Worm (Caenorhabditis elegans) whole organism, L4 larva: ENCODE measurements around the gene C10A4.3.

Experiments
- T20F7.1 ChIP-seq: fragments of 200-800 bp; sonication (Bioruptor generic); optimal IDR thresholded peaks from 2 replicates; lab custom pipeline; 2018; ENCODE audit warnings: mild to moderate bottlenecking, missing genetic modification characterization, missing compliant biosample characterization
- Y105C5A.15 ChIP-seq: fragments of 200-800 bp; sonication (Bioruptor generic); IDR thresholded peaks from 2 replicates; pipeline ENCODE4 v1.3.6; 2022; ENCODE audit warnings: missing genetic modification characterization, missing compliant biosample characterization
- Y5F2A.4 ChIP-seq: fragments of 200-800 bp; sonication (Bioruptor generic); optimal IDR thresholded peaks from 2 replicates; lab custom pipeline; 2018; ENCODE audit warnings: mild to moderate bottlenecking, missing genetic modification characterization, missing compliant biosample characterization
- Y75B8A.6 ChIP-seq: fragments of 200-800 bp; sonication (Bioruptor generic); IDR thresholded peaks from 2 replicates; pipeline ENCODE4 v1.3.6; 2022; ENCODE audit warnings: missing genetic modification reagents, missing genetic modification characterization, missing compliant biosample characterization
- aha-1 ChIP-seq: fragments of 150-350 bp; peaks from one replicate; lab custom pipeline; 2014; ENCODE audit warnings: missing biosample characterization, missing genetic modification characterization
- aly-2 ChIP-seq: sonication (generic microtip); optimal IDR thresholded peaks from 2 replicates; lab custom pipeline; 2018; ENCODE audit warnings: missing biosample characterization, missing genetic modification characterization
- ama-1 ChIP-seq: fragments of 150-350 bp; optimal IDR thresholded peaks from 2 replicates; lab custom pipeline; 2014; ENCODE audit warnings: inconsistent platforms, mixed read lengths
- arid-1 ChIP-seq: fragments of 200-800 bp; sonication (Bioruptor generic); conservative IDR thresholded peaks from 2 replicates; pipeline ENCODE4 v1.3.6; 2022; ENCODE audit warnings: missing genetic modification reagents, missing genetic modification characterization, missing compliant biosample characterization
- ceh-44 ChIP-seq: fragments of 200-800 bp; sonication (Bioruptor generic); IDR thresholded peaks from 2 replicates; pipeline ENCODE4 v1.3.6; 2022; ENCODE audit warnings: missing genetic modification reagents, missing genetic modification characterization, missing compliant biosample characterization
- dve-1 ChIP-seq: sonication (generic microtip); optimal IDR thresholded peaks from 2 replicates; lab custom pipeline; 2017; ENCODE audit warnings: antibody characterized with exemption, mild to moderate bottlenecking, missing genetic modification characterization, missing compliant biosample characterization; ENCODE audit not compliant: insufficient read depth
- hlh-11 ChIP-seq: fragments of 200-800 bp; sonication (Bioruptor generic); optimal IDR thresholded peaks from 2 replicates; lab custom pipeline; 2018; ENCODE audit warnings: mild to moderate bottlenecking, missing genetic modification characterization, missing compliant biosample characterization
- hlh-30 ChIP-seq: sonication (generic microtip); optimal IDR thresholded peaks from 2 replicates; lab custom pipeline; 2017; ENCODE audit warnings: antibody characterized with exemption, mild to moderate bottlenecking, missing genetic modification characterization, missing compliant biosample characterization; ENCODE audit not compliant: insufficient read depth
- hmg-1.1 ChIP-seq: fragments of 200-800 bp; sonication (Bioruptor generic); IDR thresholded peaks from 2 replicates; pipeline ENCODE4 v1.3.6; 2022; ENCODE audit warnings: missing genetic modification reagents, missing genetic modification characterization, missing compliant biosample characterization
- lin-13 ChIP-seq: fragments of 150-350 bp; optimal IDR thresholded peaks from 2 replicates; lab custom pipeline; 2014; ENCODE audit warnings: missing biosample characterization, missing genetic modification reagents, missing genetic modification characterization
- mes-2 ChIP-seq: sonication (generic microtip); optimal IDR thresholded peaks from 2 replicates; lab custom pipeline; 2016; ENCODE audit warnings: missing genotype, mild to moderate bottlenecking, missing genetic modification characterization, missing compliant biosample characterization; ENCODE audit not compliant: poor library complexity, severe bottlenecking
- mxl-2 ChIP-seq: fragments of 200-800 bp; sonication (Bioruptor generic); conservative IDR thresholded peaks from 2 replicates; pipeline ENCODE4 v1.3.6; 2022; ENCODE audit warnings: missing genetic modification reagents, missing genetic modification characterization, missing compliant biosample characterization
- nhr-237 ChIP-seq: sonication (generic microtip); optimal IDR thresholded peaks from 2 replicates; lab custom pipeline; 2017; ENCODE audit warnings: missing biosample characterization, missing genetic modification characterization
- nhr-25 ChIP-seq: sonication (generic microtip); optimal IDR thresholded peaks from 2 replicates; lab custom pipeline; 2017; ENCODE audit warnings: missing genetic modification characterization, mild to moderate bottlenecking, missing compliant biosample characterization, antibody characterized with exemption, moderate library complexity, borderline replicate concordance; ENCODE audit not compliant: insufficient read depth
- nhr-42 ChIP-seq: fragments of 200-800 bp; sonication (Bioruptor generic); IDR thresholded peaks from 2 replicates; pipeline ENCODE4 v1.3.6; 2022; ENCODE audit warnings: missing genetic modification characterization, missing compliant biosample characterization
- nhr-48 ChIP-seq: sonication (generic microtip); optimal IDR thresholded peaks from 2 replicates; lab custom pipeline; 2016; ENCODE audit warnings: mild to moderate bottlenecking, missing genetic modification characterization, missing compliant biosample characterization
- nhr-76 ChIP-seq: fragments of 150-350 bp; optimal IDR thresholded peaks from 2 replicates; lab custom pipeline; 2014; ENCODE audit warnings: missing biosample characterization, missing genetic modification characterization
- php-3 ChIP-seq: fragments of 200-800 bp; sonication (Bioruptor generic); IDR thresholded peaks from 2 replicates; pipeline ENCODE4 v1.3.6; 2022; ENCODE audit warnings: missing genetic modification reagents, missing genetic modification characterization, missing compliant biosample characterization
- saeg-2 ChIP-seq: fragments of 200-800 bp; sonication (Bioruptor generic); IDR thresholded peaks from 2 replicates; pipeline ENCODE4 v1.3.6; 2022; ENCODE audit warnings: missing genetic modification reagents, missing genetic modification characterization, missing compliant biosample characterization
- set-16 ChIP-seq: fragments of 200-800 bp; sonication (Bioruptor generic); IDR thresholded peaks from 2 replicates; pipeline ENCODE4 v1.3.6; 2022; ENCODE audit warnings: missing genetic modification reagents, missing genetic modification characterization, missing compliant biosample characterization
- snpc-1.2 ChIP-seq: fragments of 200-800 bp; sonication (Bioruptor generic); IDR thresholded peaks from 2 replicates; pipeline ENCODE4 v1.3.6; 2022; ENCODE audit warnings: missing genetic modification reagents, missing genetic modification characterization, missing compliant biosample characterization
- spr-3 ChIP-seq: fragments of 200-800 bp; sonication (Bioruptor generic); optimal IDR thresholded peaks from 2 replicates; lab custom pipeline; 2018; ENCODE audit warnings: mild to moderate bottlenecking, missing genetic modification characterization, missing compliant biosample characterization
- unc-130 ChIP-seq: sonication (generic microtip); optimal IDR thresholded peaks from 2 replicates; lab custom pipeline; 2016; ENCODE audit warnings: missing genetic modification reagents, missing genetic modification characterization, missing compliant biosample characterization
- unc-39 ChIP-seq: sonication (generic microtip); optimal IDR thresholded peaks from 2 replicates; lab custom pipeline; 2017; ENCODE audit warnings: missing biosample characterization, missing genetic modification characterization
- unc-62 ChIP-seq, 3 experiments: fragments of 150-350 bp in 1 of 3; sonication (generic microtip); optimal IDR thresholded peaks in 2 of 3; peaks in 1 of 3; 1 replicate in 1 of 3; 2 replicates in 2 of 3; lab custom pipeline; 2014 to 2017; ENCODE audit warnings: missing biosample characterization in 3 of 3, missing genetic modification characterization in 3 of 3, missing genetic modification reagents in 3 of 3, missing genotype in 1 of 3
- zag-1 ChIP-seq: fragments of 150-350 bp; optimal IDR thresholded peaks from 2 replicates; lab custom pipeline; 2014; ENCODE audit warnings: missing biosample characterization, missing genetic modification characterization
- zfp-2 ChIP-seq: sonication (generic microtip); optimal IDR thresholded peaks from 2 replicates; lab custom pipeline; 2016; ENCODE audit warnings: mild to moderate bottlenecking, missing genetic modification characterization, missing compliant biosample characterization
- zip-2 ChIP-seq: fragments of 150-350 bp; optimal IDR thresholded peaks from 2 replicates; lab custom pipeline; 2014; ENCODE audit warnings: missing biosample characterization, missing genetic modification characterization
- ztf-11 ChIP-seq: fragments of 150-350 bp; optimal IDR thresholded peaks from 2 replicates; lab custom pipeline; 2014; ENCODE audit warnings: missing biosample characterization, missing genetic modification characterization
- ztf-7 ChIP-seq: fragments of 150-350 bp; optimal IDR thresholded peaks from 2 replicates; lab custom pipeline; 2014; ENCODE audit warnings: missing biosample characterization, missing genetic modification characterization

C10A4.3 gene

DNA sequence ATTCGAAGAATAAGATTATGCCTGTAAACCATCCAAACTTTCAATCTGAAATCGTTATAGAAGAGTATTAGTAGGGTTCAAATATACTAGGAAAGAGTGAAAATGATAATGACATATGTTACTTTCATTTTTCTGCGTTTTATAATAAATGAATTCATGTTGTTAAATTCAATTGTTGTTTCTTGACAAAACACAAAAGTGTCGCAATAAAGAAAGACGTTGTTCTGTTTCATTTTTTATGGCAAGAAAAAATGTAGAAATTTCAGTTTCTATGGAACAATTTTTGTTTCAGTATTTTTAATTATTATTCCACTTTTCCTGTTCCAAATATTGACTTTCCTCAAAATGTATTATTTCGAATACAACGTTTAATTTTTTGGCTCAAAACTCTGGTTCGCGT is 4.7 kb upstream of the C10A4.3 start, which contains the start of gene C10A4.4:
Gene C10A4.4 (plus strand): TSS at position 301 of the 400 bp plus-strand sequence.
- no peak for TF ChIP-seq zfp-2 (tag; lab: Kevin White, UChicago)
- TF ChIP-seq nhr-48 = no peak
- TF ChIP-seq nhr-25 = no peak
- TF ChIP-seq hmg-1.1 (GFP tag; lab: Robert Waterston, UW) = no peak
- no peak for TF ChIP-seq Y105C5A.15 (GFP tag; lab: Robert Waterston, UW)
- TF ChIP-seq hlh-11 = no peak
- no peak for TF ChIP-seq snpc-1.2 (GFP tag; lab: Robert Waterston, UW)
- no peak for TF ChIP-seq ztf-7
- no peak for TF ChIP-seq arid-1 (GFP tag; lab: Robert Waterston, UW)
- TF ChIP-seq ceh-44 (GFP tag; lab: Robert Waterston, UW) = no peak
- TF ChIP-seq spr-3 (GFP tag; lab: Kevin White, UChicago) = no peak
- TF ChIP-seq aly-2 (tag; lab: Kevin White, UChicago) = no peak
- TF ChIP-seq ztf-11 (tag; lab: Kevin White, UChicago) = no peak
- TF ChIP-seq saeg-2 (GFP tag; lab: Robert Waterston, UW) = no peak
- TF ChIP-seq unc-62 (GFP tag; optimal IDR thresholded peaks at IDR 0.05 in 1 of 2; lab: Kevin White, UChicago) = no peak
- no peak for TF ChIP-seq unc-62 (tag; optimal IDR thresholded peaks at IDR 0.05; lab: Kevin White, UChicago)
- TF ChIP-seq lin-13 (GFP tag; lab: Kevin White, UChicago) = no peak
- no peak for TF ChIP-seq ama-1 (lab: Kevin White, UChicago)
- TF ChIP-seq hlh-30 (tag; lab: Kevin White, UChicago) = no peak

DNA sequence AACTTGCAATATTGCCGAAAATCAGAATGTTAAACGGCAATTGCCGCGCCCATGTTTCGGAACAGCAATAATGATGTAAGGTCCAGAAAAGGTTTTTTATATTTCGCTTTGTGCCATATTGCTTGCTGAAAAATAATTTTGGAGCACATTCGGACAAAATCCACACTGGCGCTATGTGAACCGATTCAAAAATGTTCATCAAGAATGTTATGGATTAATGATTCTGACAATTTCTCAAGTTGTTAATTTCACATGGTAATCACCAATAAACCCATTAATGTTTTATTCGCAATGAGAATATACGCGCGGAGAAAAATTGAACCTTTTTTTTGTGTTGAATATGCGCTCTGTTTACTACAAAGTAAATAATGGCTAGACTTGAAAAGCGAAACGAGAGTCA is 942 bp upstream of the C10A4.3 start:
- peak; percentile 91 for TF ChIP-seq aha-1 (tag; lab: Kevin White, UChicago)
- peak in 1 of 2 experiments; percentile 74 for TF ChIP-seq unc-62 (GFP tag; optimal IDR thresholded peaks at IDR 0.05 in 1 of 2; lab: Kevin White, UChicago)
- TF ChIP-seq unc-62 (tag; optimal IDR thresholded peaks at IDR 0.05; lab: Kevin White, UChicago) = no peak
- no peak for TF ChIP-seq nhr-42 (GFP tag; lab: Robert Waterston, UW)
- TF ChIP-seq, all 104 proteins: peak for 2

DNA sequence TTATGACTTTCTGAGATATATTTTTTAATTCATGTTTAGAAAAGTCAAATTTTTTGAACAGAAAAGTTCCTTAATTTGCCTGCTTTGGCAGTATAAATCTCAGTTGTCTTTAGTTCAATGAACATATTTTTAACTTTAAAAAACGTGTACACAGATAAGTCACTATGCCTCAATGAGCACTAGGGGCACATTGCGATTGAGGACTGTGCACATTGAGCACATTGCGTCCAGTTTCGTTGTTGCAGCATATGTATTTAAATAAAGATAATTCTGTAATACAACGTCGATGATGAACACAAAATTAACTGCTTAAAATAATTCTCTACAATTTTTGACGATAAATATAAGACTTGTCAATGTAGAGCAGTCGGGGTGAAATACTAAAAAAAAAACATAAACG is 2.3 kb downstream of the C10A4.3 start:
- TF ChIP-seq nhr-42 (GFP tag; lab: Robert Waterston, UW) (no peak), nhr-76 (tag; lab: Kevin White, UChicago) (no peak), set-16 (GFP tag; lab: Robert Waterston, UW) (no peak), mxl-2 (GFP tag; lab: Robert Waterston, UW) (no peak), Y5F2A.4 (GFP tag; lab: Kevin White, UChicago) (no peak), dve-1 (tag; lab: Kevin White, UChicago) (no peak), zip-2 (tag; lab: Kevin White, UChicago) (no peak), zag-1 (tag; lab: Kevin White, UChicago) (no peak), nhr-237 (tag; lab: Kevin White, UChicago) (no peak), unc-130 (GFP tag; lab: Kevin White, UChicago) (no peak), unc-39 (tag; lab: Kevin White, UChicago) (no peak), Y105C5A.15 (GFP tag; lab: Robert Waterston, UW) (no peak), lin-13 (GFP tag; lab: Kevin White, UChicago) (no peak), hlh-11 (no peak), mes-2 (no peak)

DNA sequence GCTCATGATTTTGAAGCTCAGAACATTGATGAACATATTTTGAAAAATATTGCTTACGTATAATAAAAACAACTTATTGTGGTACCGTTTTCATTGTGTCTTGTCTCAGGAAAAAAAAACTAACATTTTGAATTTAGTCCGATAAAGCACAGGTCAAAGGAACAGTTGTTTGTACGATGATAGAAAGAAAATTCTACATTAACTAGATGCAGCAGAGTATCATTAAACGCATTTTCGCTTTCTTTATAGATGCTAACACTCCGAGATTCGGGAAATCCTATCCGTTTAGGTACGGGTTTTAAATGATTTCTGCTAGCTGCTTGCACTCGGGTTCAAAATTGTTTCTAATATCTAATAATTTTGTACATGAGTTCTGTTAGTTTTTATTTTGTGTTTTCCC is 3.5 kb downstream of the C10A4.3 start:
- TF ChIP-seq T20F7.1 (GFP tag; lab: Kevin White, UChicago) (no peak), unc-62 (GFP tag; optimal IDR thresholded peaks at IDR 0.05 in 1 of 2; lab: Kevin White, UChicago) (peak in 1 of 2 experiments; percentile 94), unc-62 (tag; optimal IDR thresholded peaks at IDR 0.05; lab: Kevin White, UChicago) (no peak), php-3 (GFP tag; lab: Robert Waterston, UW) (no peak), Y75B8A.6 (GFP tag; lab: Robert Waterston, UW) (no peak)
